Worm (Caenorhabditis elegans) whole organism, L3 larva: ENCODE results near the gene F59B10.6.

ENCODE experiments used
- R02D3.7 ChIP-seq: fragments of 150-350 bp; optimal IDR thresholded peaks from 2 replicates; lab custom pipeline; 2014; ENCODE audit warnings: missing biosample characterization, missing genetic modification characterization
- ZK546.5 ChIP-seq: sonication (generic microtip); optimal IDR thresholded peaks from 2 replicates; lab custom pipeline; 2017; ENCODE audit warnings: missing biosample characterization, missing genetic modification characterization
- aly-2 ChIP-seq: fragments of 150-350 bp; optimal IDR thresholded peaks from 2 replicates; lab custom pipeline; 2014; ENCODE audit warnings: missing biosample characterization, missing genetic modification characterization
- ama-1 ChIP-seq: fragments of 150-350 bp; optimal IDR thresholded peaks from 2 replicates; lab custom pipeline; 2018
- ceh-28 ChIP-seq: fragments of 150-350 bp; optimal IDR thresholded peaks from 2 replicates; lab custom pipeline; 2014; ENCODE audit warnings: missing biosample characterization, missing genetic modification reagents, missing genetic modification characterization
- ceh-9 ChIP-seq: sonication (generic microtip); optimal IDR thresholded peaks from 2 replicates; lab custom pipeline; 2018; ENCODE audit warnings: missing biosample characterization, missing genetic modification characterization
- egl-27 ChIP-seq: sonication (generic microtip); optimal IDR thresholded peaks from 4 replicates; lab custom pipeline; 2017; ENCODE audit warnings: missing biosample characterization, missing genetic modification reagents, missing genetic modification characterization
- egl-5 ChIP-seq: fragments of 150-350 bp; optimal IDR thresholded peaks from 2 replicates; lab custom pipeline; 2017; ENCODE audit warnings: missing biosample characterization, missing genetic modification reagents, missing genetic modification characterization, inconsistent platforms
- elt-2 ChIP-seq: sonication (generic microtip); optimal IDR thresholded peaks from 2 replicates; lab custom pipeline; 2016; ENCODE audit warnings: missing genetic modification reagents, mild to moderate bottlenecking, missing genetic modification characterization, missing compliant biosample characterization
- fkh-2 ChIP-seq: fragments of 150-350 bp; optimal IDR thresholded peaks from 2 replicates; lab custom pipeline; 2014; ENCODE audit warnings: missing biosample characterization, missing genetic modification reagents, missing genetic modification characterization
- hmg-11 ChIP-seq: sonication (generic microtip); optimal IDR thresholded peaks from 2 replicates; lab custom pipeline; 2016; ENCODE audit warnings: missing genetic modification characterization, missing compliant biosample characterization
- jun-1 ChIP-seq: fragments of 150-350 bp; optimal IDR thresholded peaks from 2 replicates; lab custom pipeline; 2014; ENCODE audit warnings: missing biosample characterization, missing genetic modification reagents, missing genetic modification characterization
- lin-15B ChIP-seq: fragments of 150-350 bp; optimal IDR thresholded peaks from 2 replicates; lab custom pipeline; 2014; ENCODE audit warnings: missing biosample characterization, missing genetic modification characterization
- lin-39 ChIP-seq: fragments of 150-350 bp; optimal IDR thresholded peaks from 2 replicates; lab custom pipeline; 2018; ENCODE audit warnings: missing biosample characterization, missing genetic modification reagents, missing genetic modification characterization
- lsy-12 ChIP-seq: sonication (generic microtip); optimal IDR thresholded peaks from 2 replicates; lab custom pipeline; 2016; ENCODE audit warnings: mild to moderate bottlenecking, missing genetic modification characterization, missing compliant biosample characterization
- mdl-1 ChIP-seq: fragments of 150-350 bp; optimal IDR thresholded peaks from 2 replicates; lab custom pipeline; 2014; ENCODE audit warnings: missing biosample characterization, missing genetic modification characterization
- nfya-1 ChIP-seq: sonication (generic microtip); optimal IDR thresholded peaks from 2 replicates; lab custom pipeline; 2017; ENCODE audit warnings: missing genetic modification characterization, mild to moderate bottlenecking, missing compliant biosample characterization, antibody characterized with exemption, moderate library complexity; ENCODE audit not compliant: insufficient read depth
- nhr-11 ChIP-seq: fragments of 150-350 bp; optimal IDR thresholded peaks from 2 replicates; lab custom pipeline; 2014; ENCODE audit warnings: missing biosample characterization, missing genetic modification characterization
- nhr-12 ChIP-seq: fragments of 150-350 bp; optimal IDR thresholded peaks from 2 replicates; lab custom pipeline; 2014; ENCODE audit warnings: missing biosample characterization, missing genetic modification characterization
- nhr-23 ChIP-seq: fragments of 150-350 bp; optimal IDR thresholded peaks from 2 replicates; lab custom pipeline; 2014; ENCODE audit warnings: missing biosample characterization, missing genetic modification reagents, missing genetic modification characterization
- nhr-237 ChIP-seq: fragments of 150-350 bp; optimal IDR thresholded peaks from 2 replicates; lab custom pipeline; 2014; ENCODE audit warnings: missing biosample characterization, missing genetic modification characterization
- nhr-25 ChIP-seq: sonication (generic microtip); optimal IDR thresholded peaks from 2 replicates; lab custom pipeline; 2017; ENCODE audit warnings: missing biosample characterization, missing genetic modification characterization
- nhr-28 ChIP-seq: fragments of 150-350 bp; optimal IDR thresholded peaks from 2 replicates; lab custom pipeline; 2014; ENCODE audit warnings: missing biosample characterization, missing genetic modification characterization
- nhr-43 ChIP-seq: sonication (generic microtip); optimal IDR thresholded peaks from 2 replicates; lab custom pipeline; 2016; ENCODE audit warnings: mild to moderate bottlenecking, missing genetic modification characterization, missing compliant biosample characterization; ENCODE audit not compliant: poor library complexity, severe bottlenecking
- nhr-76 ChIP-seq: fragments of 150-350 bp; sonication (generic microtip); optimal IDR thresholded peaks from 5 replicates; lab custom pipeline; 2014; ENCODE audit warnings: missing biosample characterization, missing genetic modification characterization
- nhr-77 ChIP-seq: fragments of 150-350 bp; optimal IDR thresholded peaks from 2 replicates; lab custom pipeline; 2014; ENCODE audit warnings: missing biosample characterization, missing genetic modification characterization
- pha-4 ChIP-seq: fragments of 150-350 bp; optimal IDR thresholded peaks from 2 replicates; lab custom pipeline; 2014; ENCODE audit warnings: missing biosample characterization, missing genetic modification reagents, missing genetic modification characterization
- pqm-1 ChIP-seq: fragments of 150-350 bp; optimal IDR thresholded peaks from 2 replicates; lab custom pipeline; 2017; ENCODE audit warnings: missing biosample characterization, missing genetic modification characterization, inconsistent platforms
- sea-2 ChIP-seq: fragments of 150-350 bp; sonication (generic microtip); optimal IDR thresholded peaks from 4 replicates; lab custom pipeline; 2014; ENCODE audit warnings: missing biosample characterization, missing genetic modification reagents, missing genetic modification characterization
- skn-1 ChIP-seq: fragments of 150-350 bp; optimal IDR thresholded peaks from 2 replicates; lab custom pipeline; 2014; ENCODE audit warnings: missing biosample characterization, missing genetic modification characterization
- snpc-4 ChIP-seq: fragments of 150-350 bp; optimal IDR thresholded peaks from 2 replicates; lab custom pipeline; 2014; ENCODE audit warnings: missing biosample characterization, missing genetic modification characterization
- unc-62 ChIP-seq: fragments of 150-350 bp; sonication (generic microtip); optimal IDR thresholded peaks from 4 replicates; lab custom pipeline; 2014; ENCODE audit warnings: missing biosample characterization, missing genetic modification reagents, missing genetic modification characterization
- zag-1 ChIP-seq: fragments of 150-350 bp; optimal IDR thresholded peaks from 2 replicates; lab custom pipeline; 2014; ENCODE audit warnings: missing biosample characterization, missing genetic modification characterization
- ztf-4 ChIP-seq: fragments of 150-350 bp; optimal IDR thresholded peaks from 2 replicates; lab custom pipeline; 2014; ENCODE audit warnings: missing biosample characterization, missing genetic modification characterization

Gene F59B10.6

DNA sequence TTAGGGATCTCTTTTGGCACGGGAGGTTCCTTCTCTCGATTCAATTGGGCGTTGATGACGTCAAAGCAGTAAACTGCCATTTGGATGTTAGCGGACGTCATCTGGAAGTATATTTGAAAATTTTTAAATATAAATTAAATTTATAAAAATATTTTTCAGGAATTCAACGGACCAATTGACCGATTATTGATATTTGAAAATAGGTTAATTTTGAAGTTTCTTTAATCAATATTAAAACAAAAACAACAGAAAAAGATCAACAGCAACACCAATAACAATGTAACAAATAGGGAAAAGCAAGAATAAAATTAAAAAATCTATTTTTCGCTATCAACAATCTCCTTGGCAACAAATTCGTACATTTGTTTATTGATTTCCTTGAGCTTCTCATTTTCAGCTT lies 15.0 kb upstream of the F59B10.6 start, which contains the start of gene R166.3:
R166.3 (minus strand) TSS at position 101 of the 400 bp plus-strand sequence.
- TF ChIP-seq nfya-1 (tag; lab: Kevin White, UChicago) (no peak), R02D3.7 (tag; lab: Kevin White, UChicago) (no peak), nhr-25 (tag; lab: Kevin White, UChicago) (no peak), nhr-77 (tag; lab: Kevin White, UChicago) (no peak), egl-27 (no peak), ama-1 (lab: Kevin White, UChicago) (no peak), pqm-1 (no peak), ceh-28 (tag; lab: Kevin White, UChicago) (no peak), nhr-28 (tag; lab: Kevin White, UChicago) (no peak), aly-2 (tag; lab: Kevin White, UChicago) (no peak), nhr-237 (no peak), fkh-2 (tag; lab: Kevin White, UChicago) (no peak), sea-2 (GFP tag; lab: Kevin White, UChicago) (no peak), nhr-76 (tag; lab: Kevin White, UChicago) (no peak), ztf-4 (no peak), hmg-11 (tag; lab: Kevin White, UChicago) (no peak), nhr-12 (tag; lab: Kevin White, UChicago) (no peak), snpc-4 (tag; lab: Kevin White, UChicago) (no peak), jun-1 (tag; lab: Kevin White, UChicago) (no peak), lin-39 (tag; lab: Kevin White, UChicago) (no peak)

DNA sequence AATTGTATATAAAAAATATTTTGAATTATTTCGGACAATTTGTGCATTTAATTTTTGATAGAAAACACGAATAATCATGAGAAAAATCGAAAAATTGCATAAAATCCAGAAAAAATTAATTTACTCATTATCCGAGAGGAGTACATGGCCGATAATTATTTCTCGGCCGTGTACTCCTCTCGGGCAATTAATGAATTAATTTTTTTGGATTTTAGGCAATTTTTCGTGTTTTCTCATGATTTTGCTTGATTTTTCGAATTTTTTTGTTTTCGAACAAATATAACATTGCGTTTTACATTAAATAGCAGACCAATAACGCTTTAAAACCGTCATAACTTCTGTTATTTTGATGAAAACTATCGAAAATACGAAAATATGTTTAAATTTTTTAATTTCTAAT lies 13.7 kb upstream of the F59B10.6 start:
- TF ChIP-seq R02D3.7 (tag; lab: Kevin White, UChicago) (peak; percentile 14), mdl-1 (no peak), lin-15B (peak; percentile 39), hmg-11 (tag; lab: Kevin White, UChicago) (peak; percentile 30), elt-2 (tag; lab: Kevin White, UChicago) (peak; percentile 28), aly-2 (tag; lab: Kevin White, UChicago) (no peak), nfya-1 (tag; lab: Kevin White, UChicago) (peak; percentile 50), nhr-43 (tag; lab: Kevin White, UChicago) (peak; percentile 79), lsy-12 (tag; lab: Kevin White, UChicago) (peak; percentile 51), nhr-23 (tag; lab: Kevin White, UChicago) (peak; percentile 64), ceh-9 (no peak), pha-4 (tag; lab: Kevin White, UChicago) (peak; percentile 61), egl-5 (peak; percentile 16), pqm-1 (no peak)

DNA sequence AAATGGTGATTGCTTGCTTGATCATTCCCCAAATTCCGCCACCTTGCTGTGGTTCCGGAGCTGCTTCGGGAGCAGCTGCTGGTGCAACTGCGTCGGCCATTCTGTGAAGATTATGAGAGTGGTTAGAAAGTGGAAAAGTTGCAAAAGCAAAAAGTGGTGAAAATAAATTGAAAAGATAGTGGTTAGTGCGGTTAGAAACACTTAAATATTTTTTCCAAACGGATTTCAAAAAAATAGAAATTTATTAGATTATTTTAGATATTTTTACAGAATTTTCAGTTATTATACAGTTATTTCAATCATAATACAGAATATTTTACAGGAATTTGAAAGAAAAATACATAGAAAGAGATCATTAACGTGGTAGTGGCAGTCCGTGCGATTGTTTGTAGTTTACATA lies 13.3 kb upstream of the F59B10.6 start, which contains the start of gene R166.2:
R166.2 (minus strand) TSS at position 101 of the 400 bp plus-strand sequence.
- no peak for TF ChIP-seq sea-2 (GFP tag; lab: Kevin White, UChicago)
- no peak for TF ChIP-seq ZK546.5
- no peak for TF ChIP-seq mdl-1
- no peak for TF ChIP-seq nhr-11
- no peak for TF ChIP-seq nhr-12 (tag; lab: Kevin White, UChicago)
- no peak for TF ChIP-seq fkh-2 (tag; lab: Kevin White, UChicago)
- TF ChIP-seq, all 47 proteins: peak for 0

DNA sequence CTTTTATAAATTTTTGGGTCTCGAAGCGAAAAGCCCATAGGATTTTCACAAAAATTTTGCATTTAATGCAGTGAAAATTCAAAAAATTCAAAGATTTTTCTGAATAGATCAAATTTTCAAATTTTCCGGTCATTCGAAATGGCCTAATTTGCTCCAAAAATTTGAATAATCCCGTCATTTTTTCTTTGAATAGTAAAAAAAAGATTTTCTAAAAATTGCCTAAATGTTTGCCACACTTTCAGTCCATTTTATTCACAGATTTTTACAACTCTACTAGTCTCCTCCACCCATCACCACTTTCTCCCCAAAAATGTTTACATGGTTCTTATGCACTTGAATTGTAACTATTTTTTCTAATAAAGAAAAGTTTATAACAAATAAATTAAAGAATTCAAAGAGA lies 9.7 kb upstream of the F59B10.6 start:
- TF ChIP-seq zag-1 (no peak), nhr-76 (tag; lab: Kevin White, UChicago) (no peak), hmg-11 (tag; lab: Kevin White, UChicago) (no peak), unc-62 (no peak), skn-1 (tag; lab: Kevin White, UChicago) (no peak)

DNA sequence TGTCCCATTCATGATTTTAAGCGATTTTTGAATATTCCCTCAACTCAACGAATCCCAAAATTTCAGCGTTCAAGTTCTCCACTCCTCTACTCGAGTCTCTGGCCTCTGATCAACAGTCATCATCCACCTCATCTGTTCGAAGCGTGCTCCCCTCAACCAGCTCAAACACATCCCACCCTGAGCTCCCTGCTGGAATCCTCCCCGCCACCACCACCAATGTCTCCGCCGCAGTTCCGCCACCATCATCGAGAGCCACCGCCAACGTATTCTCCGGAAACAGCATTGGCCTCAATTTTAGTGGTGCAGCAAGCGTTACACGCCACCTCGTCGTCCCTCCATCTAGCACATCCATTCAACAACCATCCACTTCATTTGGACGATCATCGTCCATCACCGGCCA lies 7.3 kb upstream of the F59B10.6 start:
- TF ChIP-seq unc-62 = no peak
- TF ChIP-seq, all 47 proteins: peak for 0
